Worm (Caenorhabditis elegans): Measurements from ENCODE around the gene F28A10.1.

F28A10.1 gene

ce11 chrII:797445-797844 is 28.2 kb upstream of the F28A10.1 start:
- TF ChIP-seq nhr-76 (tag; optimal IDR thresholded peaks at IDR 0.05) (no peak), mls-2 (tag; optimal IDR thresholded peaks at IDR 0.05) (no peak), nhr-237 (tag; optimal IDR thresholded peaks at IDR 0.05) (no peak), lin-32 (GFP tag; optimal IDR thresholded peaks at IDR 0.05) (no peak), sem-2 (GFP tag; optimal IDR thresholded peaks at IDR 0.05) (no peak), cnd-1 (tag; optimal IDR thresholded peaks at IDR 0.05) (no peak), elt-3 (tag; optimal IDR thresholded peaks at IDR 0.05) (no peak), ceh-39 (tag; optimal IDR thresholded peaks at IDR 0.05) (no peak), sptf-1 (tag; optimal IDR thresholded peaks at IDR 0.05) (no peak), flh-1 (GFP tag; optimal IDR thresholded peaks at IDR 0.05) (no peak), ceh-43 (GFP tag; optimal IDR thresholded peaks at IDR 0.05) (no peak), unc-120 (tag; optimal IDR thresholded peaks at IDR 0.05; ENCODE audit: poor library complexity, severe bottlenecking) (no peak), M03D4.4 (tag; optimal IDR thresholded peaks at IDR 0.05) (no peak), bed-3 (GFP tag; optimal IDR thresholded peaks at IDR 0.05) (no peak)

- TF ChIP-seq ham-2 (GFP tag; optimal IDR thresholded peaks at IDR 0.05) (no peak), mab-5 (tag; optimal IDR thresholded peaks at IDR 0.05) (no peak), ceh-43 (GFP tag; optimal IDR thresholded peaks at IDR 0.05) (no peak), hlh-1 (tag; optimal IDR thresholded peaks at IDR 0.05) (no peak), cnd-1 (tag; optimal IDR thresholded peaks at IDR 0.05) (no peak), ztf-11 (tag; optimal IDR thresholded peaks at IDR 0.05) (no peak), sem-2 (GFP tag; optimal IDR thresholded peaks at IDR 0.05) (no peak), nhr-237 (tag; optimal IDR thresholded peaks at IDR 0.05) (no peak), snpc-4 (tag; optimal IDR thresholded peaks at IDR 0.05) (no peak), ces-1 (GFP tag; optimal IDR thresholded peaks at IDR 0.05) (no peak), nhr-2 (tag; optimal IDR thresholded peaks at IDR 0.05) (no peak)
These were observed 25.9 kb upstream of the F28A10.1 start, which contains the start of gene F46F5.14 for ce11 chrII:799700-800099. TSS of gene F46F5.14 (plus strand) at chrII:800000.

ce11 chrII:803009-803408 is 22.6 kb upstream of the F28A10.1 start, which contains the start of gene F46F5.13:
TSS of gene F46F5.13 (plus strand) at chrII:803309.
- TF ChIP-seq blmp-1 (tag; optimal IDR thresholded peaks at IDR 0.05) (no peak), nhr-237 (tag; optimal IDR thresholded peaks at IDR 0.05) (no peak), elt-1 (tag; optimal IDR thresholded peaks at IDR 0.05; ENCODE audit: borderline replicate concordance, insufficient read depth) (no peak), nhr-28 (tag; optimal IDR thresholded peaks at IDR 0.05) (no peak), nhr-76 (tag; optimal IDR thresholded peaks at IDR 0.05) (no peak)

- TF ChIP-seq mab-5 (tag; optimal IDR thresholded peaks at IDR 0.05) (no peak), zip-8 (tag; optimal IDR thresholded peaks at IDR 0.05) (no peak), ces-1 (GFP tag; optimal IDR thresholded peaks at IDR 0.05) (no peak), unc-62 (GFP tag; optimal IDR thresholded peaks at IDR 0.05) (no peak), lsy-2 (tag; optimal IDR thresholded peaks at IDR 0.05) (no peak), nhr-237 (tag; optimal IDR thresholded peaks at IDR 0.05) (no peak), elt-3 (tag; optimal IDR thresholded peaks at IDR 0.05) (no peak), elt-1 (tag; optimal IDR thresholded peaks at IDR 0.05; ENCODE audit: borderline replicate concordance, insufficient read depth) (no peak), snpc-4 (tag; optimal IDR thresholded peaks at IDR 0.05) (no peak), nhr-76 (tag; optimal IDR thresholded peaks at IDR 0.05) (no peak), nhr-12 (tag; optimal IDR thresholded peaks at IDR 0.05) (no peak), lin-13 (tag; optimal IDR thresholded peaks at IDR 0.05) (no peak), lin-32 (GFP tag; optimal IDR thresholded peaks at IDR 0.05) (no peak), sptf-1 (tag; optimal IDR thresholded peaks at IDR 0.05) (no peak), nhr-2 (tag; optimal IDR thresholded peaks at IDR 0.05) (no peak), flh-1 (GFP tag; optimal IDR thresholded peaks at IDR 0.05) (no peak), cnd-1 (tag; optimal IDR thresholded peaks at IDR 0.05) (no peak), ceh-39 (tag; optimal IDR thresholded peaks at IDR 0.05) (no peak), unc-120 (tag; optimal IDR thresholded peaks at IDR 0.05; ENCODE audit: poor library complexity, severe bottlenecking) (no peak)
These were observed 17.2 kb upstream of the F28A10.1 start, which contains the start of gene F46F5.11 for ce11 chrII:808457-808856. TSS of gene F46F5.11 (plus strand) at chrII:808757.

- TF ChIP-seq nhr-237 (tag; optimal IDR thresholded peaks at IDR 0.05) (no peak), lsy-2 (tag; optimal IDR thresholded peaks at IDR 0.05) (no peak), unc-39 (tag; optimal IDR thresholded peaks at IDR 0.05) (no peak), drap-1 (GFP tag; optimal IDR thresholded peaks at IDR 0.05) (no peak), unc-62 (GFP tag; optimal IDR thresholded peaks at IDR 0.05) (no peak)
These were observed 12.7 kb upstream of the F28A10.1 start, which contains the start of gene F46F5.5 for ce11 chrII:812917-813316. TSS of gene F46F5.5 (minus strand) at chrII:813017.
